Worm (Caenorhabditis elegans): ENCODE measurements around the gene cpsf-2.

DNA sequence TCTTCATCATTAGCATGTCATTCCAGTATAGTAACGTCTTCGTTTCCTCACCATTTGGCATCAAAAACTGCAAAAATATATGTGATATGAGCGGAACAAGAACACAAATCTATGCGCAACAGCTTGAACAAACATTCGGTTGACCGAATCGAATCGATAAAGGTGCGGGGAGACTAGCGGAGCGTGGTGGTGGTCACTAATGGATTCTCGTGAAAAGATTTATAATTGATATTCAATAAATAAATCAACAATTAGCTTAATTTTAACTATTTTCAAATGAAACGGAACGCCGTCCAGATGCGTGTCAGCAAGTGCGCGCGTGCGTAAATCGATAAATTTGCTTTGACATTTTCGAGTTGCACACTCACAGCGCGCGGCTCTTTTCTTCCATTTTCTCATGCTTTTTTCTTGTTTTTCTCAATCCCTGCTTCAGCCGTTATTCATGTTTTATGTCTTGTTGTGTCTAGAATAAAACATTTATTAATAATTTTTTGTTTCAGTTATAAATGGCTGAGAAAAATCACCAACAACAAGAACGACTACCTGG, 42.1 kb downstream of the cpsf-2 start, which contains the start of the genes C13F10.8, C13F10.6 and kxd-1:
- TF ChIP-seq med-1 (GFP tag; optimal IDR thresholded peaks at IDR 0.05; ENCODE audit: insufficient read depth) (no peak), flt-1 (GFP tag; IDR thresholded peaks at IDR 0.05) (no peak), T22C8.4 (GFP tag; IDR thresholded peaks at IDR 0.05) (no peak), cog-1 (tag; optimal IDR thresholded peaks at IDR 0.05) (no peak)

Data from whole organism, midembryonic.